Fruit fly (Drosophila melanogaster) whole organism, embryonic: Measurements from ENCODE around the gene Arv1.

ENCODE experiments used
- Abd-B ChIP-seq: fragments of 200-800 bp; sonication (Bioruptor generic); optimal IDR thresholded peaks from 2 replicates; lab custom pipeline; 2018; ENCODE audit warnings: missing biosample characterization, mild to moderate bottlenecking, missing genetic modification characterization, moderate library complexity
- Antp ChIP-seq: fragments of 200-800 bp; sonication (Bioruptor generic); optimal IDR thresholded peaks from 3 replicates; lab custom pipeline; 2016; ENCODE audit warnings: missing biosample characterization, missing genetic modification characterization
- CG10209 ChIP-seq: fragments of 200-800 bp; sonication (Bioruptor generic); optimal IDR thresholded peaks from 3 replicates; lab custom pipeline; 2017; ENCODE audit warnings: missing biosample characterization, mild to moderate bottlenecking, missing genetic modification characterization, missing genetic modification reagents
- CG10321 ChIP-seq: fragments of 200-800 bp; sonication (Bioruptor generic); IDR thresholded peaks from 2 replicates; pipeline ENCODE4 v1.3.6; 2022; ENCODE audit warnings: missing biosample characterization, missing genetic modification characterization
- CG11504 ChIP-seq: fragments of 200-800 bp; sonication (Bioruptor generic); optimal IDR thresholded peaks from 3 replicates; lab custom pipeline; 2019; ENCODE audit warnings: missing biosample characterization, mild to moderate bottlenecking, missing genetic modification characterization, moderate library complexity
- CG12155 ChIP-seq: fragments of 200-800 bp; sonication (Bioruptor generic); optimal IDR thresholded peaks from 3 replicates; lab custom pipeline; 2016; ENCODE audit warnings: missing biosample characterization, missing genetic modification characterization
- CG14667 ChIP-seq: fragments of 200-800 bp; sonication (Bioruptor generic); IDR thresholded peaks from 2 replicates; pipeline ENCODE4 v1.3.6; 2022; ENCODE audit warnings: missing biosample characterization, missing genetic modification characterization
- CG16815 ChIP-seq: fragments of 200-800 bp; sonication (Bioruptor generic); optimal IDR thresholded peaks from 3 replicates; lab custom pipeline; 2017; ENCODE audit warnings: missing biosample characterization, mild to moderate bottlenecking, missing genetic modification characterization
- CG18764 ChIP-seq: fragments of 200-800 bp; sonication (Bioruptor generic); optimal IDR thresholded peaks from 3 replicates; lab custom pipeline; 2016; ENCODE audit warnings: missing biosample characterization, missing genetic modification characterization
- CG30020 ChIP-seq: fragments of 200-800 bp; optimal IDR thresholded peaks from 2 replicates; lab custom pipeline; 2019; ENCODE audit warnings: missing biosample characterization, mild to moderate bottlenecking, missing genetic modification characterization, moderate library complexity
- CG32767 ChIP-seq: fragments of 200-800 bp; sonication (Bioruptor generic); IDR thresholded peaks from 2 replicates; pipeline ENCODE4 v1.3.6; 2022; ENCODE audit warnings: missing biosample characterization, missing genetic modification characterization
- CG3407 ChIP-seq: fragments of 200-800 bp; sonication (Bioruptor generic); optimal IDR thresholded peaks from 2 replicates; lab custom pipeline; 2018; ENCODE audit warnings: missing biosample characterization, mild to moderate bottlenecking, missing genetic modification characterization
- CG3847 ChIP-seq: fragments of 200-800 bp; sonication (Bioruptor generic); IDR thresholded peaks from 2 replicates; pipeline ENCODE4 v1.3.6; 2022; ENCODE audit warnings: missing biosample characterization, missing genetic modification characterization
- CG4282 ChIP-seq: fragments of 200-800 bp; sonication (Bioruptor generic); optimal IDR thresholded peaks from 2 replicates; lab custom pipeline; 2016; ENCODE audit warnings: missing biosample characterization, missing genetic modification characterization
- CG7357 ChIP-seq: fragments of 200-800 bp; sonication (Bioruptor generic); IDR thresholded peaks from 3 replicates; pipeline ENCODE4 v1.3.6; 2022; ENCODE audit warnings: missing biosample characterization, missing genetic modification characterization
- CG7786 ChIP-seq: fragments of 200-800 bp; sonication (Bioruptor generic); optimal IDR thresholded peaks from 2 replicates; lab custom pipeline; 2016; ENCODE audit warnings: missing biosample characterization, missing genetic modification characterization
- CG8924 ChIP-seq: fragments of 200-800 bp; optimal IDR thresholded peaks from 3 replicates; lab custom pipeline; 2019; ENCODE audit warnings: missing biosample characterization, mild to moderate bottlenecking, missing genetic modification characterization, moderate library complexity
- CG9932 ChIP-seq: fragments of 200-800 bp; sonication (Bioruptor generic); IDR thresholded peaks from 2 replicates; pipeline ENCODE4 v1.3.6; 2022; ENCODE audit warnings: missing biosample characterization, missing genetic modification characterization
- Drgx ChIP-seq: fragments of 200-800 bp; sonication (Bioruptor generic); IDR thresholded peaks from 2 replicates; pipeline ENCODE4 v1.3.6; 2022; ENCODE audit warnings: missing biosample characterization, missing genetic modification characterization
- Eip74EF ChIP-seq, 2 experiments: fragments of 200-800 bp in 1 of 2; fragments of >200 bp in 1 of 2; sonication (Bioruptor generic) in 1 of 2; optimal IDR thresholded peaks; 2 replicates each; lab custom pipeline; 2017 to 2019; ENCODE audit warnings: missing biosample characterization in 2 of 2, missing genetic modification characterization in 2 of 2, mild to moderate bottlenecking in 1 of 2, moderate library complexity in 1 of 2
- Elba2 ChIP-seq: fragments of 200-800 bp; sonication (Bioruptor generic); optimal IDR thresholded peaks from 3 replicates; lab custom pipeline; 2016; ENCODE audit warnings: missing biosample characterization, missing genetic modification characterization
- Ets97D ChIP-seq: fragments of 200-800 bp; sonication (Bioruptor generic); optimal IDR thresholded peaks from 3 replicates; lab custom pipeline; 2016; ENCODE audit warnings: missing biosample characterization, missing genetic modification characterization
- Gug ChIP-seq: fragments of 200-800 bp; sonication (Bioruptor generic); IDR thresholded peaks from 4 replicates; pipeline ENCODE4 v1.3.6; 2022; ENCODE audit warnings: missing biosample characterization, missing genetic modification characterization
- Hmr ChIP-seq: fragments of 200-800 bp; sonication (Bioruptor generic); optimal IDR thresholded peaks from 3 replicates; lab custom pipeline; 2017; ENCODE audit warnings: mild to moderate bottlenecking, missing biosample characterization, missing genetic modification reagents, missing genetic modification characterization
- Hr39 ChIP-seq: fragments of >200 bp; optimal IDR thresholded peaks from 2 replicates; lab custom pipeline; 2017
- Oaz ChIP-seq: fragments of 200-800 bp; sonication (Bioruptor generic); IDR thresholded peaks from 2 replicates; pipeline ENCODE4 v1.3.6; 2022; ENCODE audit warnings: missing biosample characterization, missing genetic modification characterization
- Pdp1 ChIP-seq, 2 experiments: fragments of 200-800 bp; sonication (Bioruptor generic); optimal IDR thresholded peaks; 3 replicates each; lab custom pipeline; 2016; ENCODE audit warnings: missing biosample characterization in 2 of 2, missing genetic modification characterization in 2 of 2, mild to moderate bottlenecking in 1 of 2, moderate library complexity in 1 of 2
- Ravus ChIP-seq: fragments of 200-800 bp; sonication (Bioruptor generic); IDR thresholded peaks from 2 replicates; pipeline ENCODE4 v1.3.6; 2022; ENCODE audit warnings: missing biosample characterization, missing genetic modification characterization
- Six4 ChIP-seq: fragments of 200-800 bp; sonication (Bioruptor generic); optimal IDR thresholded peaks from 2 replicates; lab custom pipeline; 2016; ENCODE audit warnings: missing biosample characterization, missing genetic modification characterization
- Tbp ChIP-seq: fragments of >200 bp; optimal IDR thresholded peaks from 2 replicates; lab custom pipeline; 2018; ENCODE audit warnings: missing biosample characterization, missing genetic modification characterization
- aop ChIP-seq: fragments of 200-800 bp; sonication (Bioruptor generic); IDR thresholded peaks from 2 replicates; pipeline ENCODE4 v1.3.6; 2022; ENCODE audit warnings: missing biosample characterization, missing genetic modification characterization
- ap ChIP-seq: fragments of 200-800 bp; sonication (Bioruptor generic); IDR thresholded peaks from 2 replicates; pipeline ENCODE4 v1.3.6; 2022; ENCODE audit warnings: missing biosample characterization, missing genetic modification characterization
- ase ChIP-seq: fragments of 200-800 bp; sonication (Bioruptor generic); IDR thresholded peaks from 3 replicates; pipeline ENCODE4 v1.3.6; 2022; ENCODE audit warnings: missing biosample characterization, missing genetic modification characterization
- bbx ChIP-seq: fragments of 200-800 bp; sonication (Bioruptor generic); IDR thresholded peaks from 2 replicates; pipeline ENCODE4 v1.3.6; 2022; ENCODE audit warnings: missing biosample characterization, missing genetic modification characterization; ENCODE audit not compliant: partially characterized antibody
- dimm ChIP-seq: fragments of 200-800 bp; sonication (Bioruptor generic); IDR thresholded peaks from 2 replicates; pipeline ENCODE4 v1.3.6; 2022; ENCODE audit warnings: missing biosample characterization, missing genetic modification characterization
- dmrt99B ChIP-seq: fragments of 200-800 bp; sonication (Bioruptor generic); optimal IDR thresholded peaks from 2 replicates; lab custom pipeline; 2018; ENCODE audit warnings: missing biosample characterization, mild to moderate bottlenecking, missing genetic modification characterization, moderate library complexity
- emc ChIP-seq: fragments of 200-800 bp; sonication (Bioruptor generic); optimal IDR thresholded peaks from 2 replicates; lab custom pipeline; 2016; ENCODE audit warnings: missing biosample characterization, missing genetic modification characterization
- ewg ChIP-seq: fragments of 200-800 bp; sonication (Bioruptor generic); optimal IDR thresholded peaks from 3 replicates; lab custom pipeline; 2017; ENCODE audit warnings: mild to moderate bottlenecking, missing biosample characterization, missing genetic modification reagents, missing genetic modification characterization
- fru ChIP-seq: fragments of >200 bp; optimal IDR thresholded peaks from 2 replicates; lab custom pipeline; 2017
- gcm2 ChIP-seq: fragments of 200-800 bp; sonication (Bioruptor generic); optimal IDR thresholded peaks from 2 replicates; lab custom pipeline; 2016; ENCODE audit warnings: missing biosample characterization, missing genetic modification characterization
- gro ChIP-seq: fragments of 200-800 bp; sonication (Bioruptor generic); optimal IDR thresholded peaks from 2 replicates; lab custom pipeline; 2016; ENCODE audit warnings: missing biosample characterization, missing genetic modification characterization
- klu ChIP-seq: fragments of 200-800 bp; sonication (Bioruptor generic); IDR thresholded peaks from 2 replicates; pipeline ENCODE4 v1.3.6; 2022; ENCODE audit warnings: missing biosample characterization, missing genetic modification characterization
- kni ChIP-seq: fragments of 200-800 bp; sonication (Bioruptor generic); optimal IDR thresholded peaks from 3 replicates; lab custom pipeline; 2017; ENCODE audit warnings: mild to moderate bottlenecking, missing biosample characterization, missing genetic modification reagents, missing genetic modification characterization
- lola ChIP-seq, 3 experiments: fragments of >200 bp in 2 of 3; fragments of 200-800 bp in 1 of 3; sonication (Bioruptor generic) in 1 of 3; optimal IDR thresholded peaks; 2 replicates each; lab custom pipeline; 2017 to 2019; ENCODE audit warnings: missing biosample characterization in 3 of 3, missing genetic modification characterization in 3 of 3, mild to moderate bottlenecking in 1 of 3, moderate library complexity in 1 of 3
- nom ChIP-seq: fragments of 200-800 bp; sonication (Bioruptor generic); optimal IDR thresholded peaks from 2 replicates; lab custom pipeline; 2017; ENCODE audit warnings: missing biosample characterization, missing genetic modification characterization, mild to moderate bottlenecking, moderate library complexity, missing genetic modification reagents
- peb ChIP-seq: fragments of 200-800 bp; sonication (Bioruptor generic); IDR thresholded peaks from 2 replicates; pipeline ENCODE4 v1.3.6; 2022; ENCODE audit warnings: missing biosample characterization, missing genetic modification characterization
- pzg ChIP-seq: fragments of 200-800 bp; sonication (Bioruptor generic); optimal IDR thresholded peaks from 3 replicates; lab custom pipeline; 2018; ENCODE audit warnings: missing biosample characterization, mild to moderate bottlenecking, missing genetic modification characterization, moderate library complexity
- sisA ChIP-seq: fragments of 200-800 bp; sonication (Bioruptor generic); IDR thresholded peaks from 2 replicates; pipeline ENCODE4 v1.3.6; 2022; ENCODE audit warnings: missing biosample characterization, missing genetic modification characterization
- tll ChIP-seq, 2 experiments: fragments of 200-800 bp in 1 of 2; fragments of >200 bp in 1 of 2; sonication (Bioruptor generic) in 1 of 2; optimal IDR thresholded peaks; 2 replicates each; lab custom pipeline; 2017 to 2019; ENCODE audit warnings: missing biosample characterization in 2 of 2, missing genetic modification characterization in 2 of 2, mild to moderate bottlenecking in 1 of 2, moderate library complexity in 1 of 2
- tup ChIP-seq: fragments of 200-800 bp; sonication (Bioruptor generic); optimal IDR thresholded peaks from 2 replicates; lab custom pipeline; 2016; ENCODE audit warnings: missing biosample characterization, mild to moderate bottlenecking, missing genetic modification characterization, moderate library complexity
- wor ChIP-seq: fragments of 200-800 bp; sonication (Bioruptor generic); IDR thresholded peaks from 2 replicates; pipeline ENCODE4 v1.3.6; 2022; ENCODE audit warnings: missing biosample characterization, missing genetic modification characterization
- zen2 ChIP-seq: fragments of 200-800 bp; sonication (Bioruptor generic); IDR thresholded peaks from 3 replicates; pipeline ENCODE4 v1.3.6; 2022; ENCODE audit warnings: missing biosample characterization, missing genetic modification characterization; ENCODE audit not compliant: partially characterized antibody

Arv1 gene

DNA sequence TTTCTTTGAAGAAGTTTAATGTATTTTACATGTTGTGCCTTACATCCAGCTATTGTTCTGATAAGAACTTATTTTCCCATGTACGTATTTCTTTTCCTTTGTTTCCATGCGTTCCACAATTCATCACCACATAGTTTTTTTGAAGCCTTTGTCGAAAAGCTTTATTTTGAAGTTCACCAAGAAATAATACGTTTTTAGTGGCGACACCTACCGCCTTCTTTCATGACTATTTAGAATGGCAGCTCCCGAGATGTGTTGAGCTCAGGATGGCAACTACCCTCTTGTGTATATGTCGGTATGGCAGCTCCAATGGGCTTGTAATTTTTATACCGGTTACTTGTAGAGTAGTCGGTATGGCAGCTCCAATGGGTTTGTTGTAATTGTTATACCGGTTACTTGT is 45.3 kb downstream of the Arv1 start (continued):
- TF ChIP-seq dimm (GFP tag; lab: Robert Waterston, UW) = no peak
- TF ChIP-seq kni (GFP tag; lab: Kevin White, UChicago) = no peak
- no peak for TF ChIP-seq CG32767 (GFP tag; lab: Robert Waterston, UW)
- TF ChIP-seq fru (lab: Kevin White, UChicago) = no peak
- no peak for TF ChIP-seq CG8924 (tag; lab: Kevin White, UChicago)
- TF ChIP-seq nom = no peak
- no peak for TF ChIP-seq Abd-B
- no peak for TF ChIP-seq ap
- no peak; the same call in none of the 2 replicates for TF ChIP-seq CG9932
- TF ChIP-seq gcm2 (GFP tag; lab: Kevin White, UChicago) = no peak
- no peak for TF ChIP-seq CG4282 (GFP tag; lab: Kevin White, UChicago)
- peak; percentile 90 for TF ChIP-seq CG3847 (GFP tag; lab: Robert Waterston, UW)
- no peak for TF ChIP-seq CG11504 (tag; lab: Kevin White, UChicago)
- TF ChIP-seq wor (GFP tag; lab: Robert Waterston, UW) = no peak
- TF ChIP-seq Antp (GFP tag; lab: Kevin White, UChicago) = no peak
- peak; percentile 83 for TF ChIP-seq Ets97D (GFP tag; lab: Kevin White, UChicago)
- TF ChIP-seq CG14667 (GFP tag; lab: Robert Waterston, UW) = no peak
- TF ChIP-seq lola (GFP tag; optimal IDR thresholded peaks at IDR 0.05; lab: Kevin White, UChicago) = peak in 1 of 3 experiments; percentile 6
- no peak for TF ChIP-seq Oaz (GFP tag; lab: Robert Waterston, UW)
- peak; percentile 68 for TF ChIP-seq pzg (GFP tag; lab: Kevin White, UChicago)
- no peak for TF ChIP-seq CG12155
- no peak for TF ChIP-seq Gug
- no peak for TF ChIP-seq ase
- TF ChIP-seq Eip74EF (GFP tag; optimal IDR thresholded peaks at IDR 0.05; lab: Kevin White, UChicago) = no peak
- no peak for TF ChIP-seq Drgx
- TF ChIP-seq dmrt99B (tag; lab: Kevin White, UChicago) = no peak
- TF ChIP-seq CG7357 (GFP tag; lab: Robert Waterston, UW) = no peak
- peak; percentile 84 for TF ChIP-seq Hmr (GFP tag; lab: Kevin White, UChicago)
- TF ChIP-seq ewg (GFP tag; lab: Kevin White, UChicago) = no peak
- no peak for TF ChIP-seq aop (GFP tag; lab: Robert Waterston, UW)
- TF ChIP-seq CG3407 (GFP tag; lab: Kevin White, UChicago) = no peak
- TF ChIP-seq emc (GFP tag; lab: Kevin White, UChicago) = no peak
- no peak for TF ChIP-seq Ravus (GFP tag; lab: Robert Waterston, UW)
- TF ChIP-seq Pdp1 (GFP tag; optimal IDR thresholded peaks at IDR 0.05; lab: Kevin White, UChicago) = peak in 1 of 2 experiments; percentile 48
- no peak for TF ChIP-seq tup
- TF ChIP-seq CG10209 (GFP tag; lab: Kevin White, UChicago) = no peak
- no peak for TF ChIP-seq tll (GFP tag; optimal IDR thresholded peaks at IDR 0.05; lab: Kevin White, UChicago)
- no peak for TF ChIP-seq CG30020 (tag; lab: Kevin White, UChicago)
- no peak for TF ChIP-seq Elba2 (GFP tag; lab: Kevin White, UChicago)
- TF ChIP-seq CG10321 = no peak
- no peak for TF ChIP-seq peb (GFP tag; lab: Robert Waterston, UW)
- TF ChIP-seq gro (GFP tag; lab: Kevin White, UChicago) = peak; percentile 29
- no peak for TF ChIP-seq CG18764 (GFP tag; lab: Kevin White, UChicago)
- peak; percentile 8; the same call in 1 of the 2 replicates for TF ChIP-seq bbx (GFP tag; lab: Robert Waterston, UW)
- TF ChIP-seq Hr39 (lab: Kevin White, UChicago) = no peak
- TF ChIP-seq CG7786 (GFP tag; lab: Kevin White, UChicago) = peak; percentile 10
- no peak for TF ChIP-seq klu
- TF ChIP-seq Six4 (GFP tag; lab: Kevin White, UChicago) = no peak
- TF ChIP-seq Tbp = peak; percentile 23
- TF ChIP-seq CG16815 (GFP tag; lab: Kevin White, UChicago) = no peak
- no peak for TF ChIP-seq zen2
- TF ChIP-seq sisA = no peak
